Fruit fly (Drosophila melanogaster) whole organism, prepupa: ENCODE measurements around the gene Kmn1.

Source experiments
- CG11294 ChIP-seq: fragments of 200-800 bp; sonication (Bioruptor generic); IDR thresholded peaks from 2 replicates; pipeline ENCODE4 v1.3.6; 2022; ENCODE audit warnings: missing biosample characterization, missing genetic modification characterization
- CG11762 ChIP-seq: fragments of 200-800 bp; sonication (Bioruptor generic); optimal IDR thresholded peaks from 3 replicates; lab custom pipeline; 2016; ENCODE audit warnings: missing biosample characterization, missing genetic modification characterization; ENCODE audit not compliant: insufficient read depth
- CG1621 ChIP-seq: fragments of 200-800 bp; sonication (Bioruptor generic); optimal IDR thresholded peaks from 3 replicates; lab custom pipeline; 2018; ENCODE audit warnings: missing biosample characterization, mild to moderate bottlenecking, missing genetic modification characterization
- CG32006 ChIP-seq: fragments of 200-800 bp; sonication (Bioruptor generic); optimal IDR thresholded peaks from 3 replicates; lab custom pipeline; 2017; ENCODE audit warnings: missing biosample characterization, mild to moderate bottlenecking, missing genetic modification characterization
- CG4318 ChIP-seq: fragments of 200-800 bp; sonication (Bioruptor generic); optimal IDR thresholded peaks from 3 replicates; lab custom pipeline; 2017; ENCODE audit warnings: missing biosample characterization, mild to moderate bottlenecking, missing genetic modification characterization
- Lpt ChIP-seq: fragments of 200-800 bp; sonication (Bioruptor generic); optimal IDR thresholded peaks from 3 replicates; lab custom pipeline; 2016; ENCODE audit warnings: missing biosample characterization, missing genetic modification characterization
- OdsH ChIP-seq: fragments of 200-800 bp; sonication (Bioruptor generic); optimal IDR thresholded peaks from 3 replicates; lab custom pipeline; 2016; ENCODE audit warnings: missing biosample characterization, missing genetic modification characterization
- Smox ChIP-seq: fragments of 200-800 bp; sonication (Bioruptor generic); optimal IDR thresholded peaks from 3 replicates; lab custom pipeline; 2016; ENCODE audit warnings: missing biosample characterization, missing genetic modification characterization
- Sox15 ChIP-seq: fragments of 200-800 bp; sonication (Bioruptor generic); optimal IDR thresholded peaks from 3 replicates; lab custom pipeline; 2016; ENCODE audit warnings: missing biosample characterization, missing genetic modification characterization
- fkh ChIP-seq: fragments of 200-800 bp; sonication (Bioruptor generic); optimal IDR thresholded peaks from 3 replicates; lab custom pipeline; 2017; ENCODE audit warnings: missing biosample characterization, mild to moderate bottlenecking, missing genetic modification characterization, moderate library complexity
- svp ChIP-seq: fragments of 200-800 bp; sonication (Bioruptor generic); peaks from one replicate; lab custom pipeline; 2016; ENCODE audit warnings: missing biosample characterization, missing genetic modification characterization

dm6 chrX:11548701-11549100 is 23.5 kb downstream of the Kmn1 start:
- TF ChIP-seq CG1621 (peak; percentile 15), Lpt (GFP tag; lab: Kevin White, UChicago) (peak; percentile 50), CG11294 (GFP tag; lab: Robert Waterston, UW) (no peak; the same call in 1 of the 2 replicates), CG32006 (peak; percentile 83), CG4318 (peak; percentile 33), CG11762 (GFP tag; lab: Kevin White, UChicago) (peak; percentile 3), fkh (GFP tag; lab: Kevin White, UChicago) (peak; percentile 66), OdsH (GFP tag; lab: Kevin White, UChicago) (peak; percentile 52), Smox (no peak), svp (peak; percentile 11), Sox15 (no peak)
